Worm (Caenorhabditis elegans): ENCODE measurements around the gene nstp-8.
A peak's percentile ranks its signal among the peaks of the same experiment; 100 is the strongest.

The nstp-8 gene

ce11 chrV:2255191-2255590, 39.7 kb downstream of the nstp-8 start, which contains the start of gene F41B5.1:
Gene F41B5.1 (plus strand): TSS chrV:2255533.
- TF ChIP-seq isw-1 (GFP tag; IDR thresholded peaks at IDR 0.05), result peak; percentile 9; the same call in 1 of the 2 replicates
- peak in 1 of 2 experiments; percentile 3 for TF ChIP-seq lsy-2 (tag; optimal IDR thresholded peaks at IDR 0.05)

ce11 chrV:2259750-2260149, 44.3 kb downstream of the nstp-8 start, which contains the start of gene nhr-182:
Gene nhr-182 (minus strand): TSS chrV:2259927.
- TF ChIP-seq isw-1 (GFP tag; IDR thresholded peaks at IDR 0.05) (no peak), fos-1 (tag; optimal IDR thresholded peaks at IDR 0.05) (no peak), zag-1 (tag; optimal IDR thresholded peaks at IDR 0.05) (no peak), mep-1 (tag; optimal IDR thresholded peaks at IDR 0.05) (peak; percentile 34), sptf-1 (tag; optimal IDR thresholded peaks at IDR 0.05) (no peak), F16B12.6 (tag; optimal IDR thresholded peaks at IDR 0.05) (no peak), nhr-19 (GFP tag; conservative IDR thresholded peaks at IDR 0.05) (no peak; the same call in 1 of the 2 replicates), C34B4.2 (tag; optimal IDR thresholded peaks at IDR 0.05) (no peak), aha-1 (tag; optimal IDR thresholded peaks at IDR 0.05) (no peak), blmp-1 (tag; optimal IDR thresholded peaks at IDR 0.05) (peak; percentile 61), nhr-71 (tag; optimal IDR thresholded peaks at IDR 0.05) (peak; percentile 57), hlh-4 (tag; optimal IDR thresholded peaks at IDR 0.05) (no peak), ces-1 (GFP tag; optimal IDR thresholded peaks at IDR 0.05) (no peak), egl-27 (tag; optimal IDR thresholded peaks at IDR 0.05) (no peak), jun-1 (tag; optimal IDR thresholded peaks at IDR 0.05) (no peak), unc-86 (tag; optimal IDR thresholded peaks at IDR 0.05) (no peak), elt-2 (tag; optimal IDR thresholded peaks at IDR 0.05) (no peak), skn-1 (tag; optimal IDR thresholded peaks at IDR 0.05) (peak; percentile 97), nhr-20 (tag; optimal IDR thresholded peaks at IDR 0.05) (peak; percentile 92), tbx-2 (tag; optimal IDR thresholded peaks at IDR 0.05) (peak; percentile 24), ama-1 (optimal IDR thresholded peaks at IDR 0.05) (no peak), mef-2 (tag; optimal IDR thresholded peaks at IDR 0.05) (no peak), C16A3.4 (tag; optimal IDR thresholded peaks at IDR 0.05) (no peak), snpc-4 (tag; optimal IDR thresholded peaks at IDR 0.05) (no peak), ets-5 (GFP tag; IDR thresholded peaks at IDR 0.05) (no peak), mdl-1 (tag; optimal IDR thresholded peaks at IDR 0.05) (no peak), snu-23 (GFP tag; optimal IDR thresholded peaks at IDR 0.05) (peak; percentile 57), rnt-1 (tag; optimal IDR thresholded peaks at IDR 0.05) (peak; percentile 1), nhr-77 (tag; optimal IDR thresholded peaks at IDR 0.05) (no peak), egl-13 (tag; optimal IDR thresholded peaks at IDR 0.05) (no peak), ceh-82 (tag; optimal IDR thresholded peaks at IDR 0.05) (no peak), nhr-85 (tag) (peak; percentile 80), lsy-2 (tag; optimal IDR thresholded peaks at IDR 0.05) (peak; percentile 2 to 43), lin-15B (tag; optimal IDR thresholded peaks at IDR 0.05) (no peak), aly-2 (tag; optimal IDR thresholded peaks at IDR 0.05) (no peak), unc-30 (tag; optimal IDR thresholded peaks at IDR 0.05) (no peak), alr-1 (tag; optimal IDR thresholded peaks at IDR 0.05; ENCODE audit: borderline replicate concordance) (no peak), mab-9 (GFP tag; IDR thresholded peaks at IDR 0.05) (no peak), lin-13 (GFP tag; optimal IDR thresholded peaks at IDR 0.05) (no peak), fkh-8 (tag; optimal IDR thresholded peaks at IDR 0.05) (no peak), Y116A8C.19 (tag; optimal IDR thresholded peaks at IDR 0.05; ENCODE audit: borderline replicate concordance) (no peak), nhr-12 (tag; optimal IDR thresholded peaks at IDR 0.05) (no peak), tlp-1 (tag; optimal IDR thresholded peaks at IDR 0.05) (no peak), pax-3 (tag; optimal IDR thresholded peaks at IDR 0.05) (no peak), elt-3 (tag; optimal IDR thresholded peaks at IDR 0.05) (peak in 1 of 6 experiments; percentile 6), dpl-1 (GFP tag; optimal IDR thresholded peaks at IDR 0.05) (peak in 1 of 3 experiments; percentile 20), dsc-1 (tag; optimal IDR thresholded peaks at IDR 0.05) (no peak), lin-35 (GFP tag; optimal IDR thresholded peaks at IDR 0.05) (peak in 1 of 2 experiments; percentile 56), pqm-1 (tag; optimal IDR thresholded peaks at IDR 0.05) (no peak), efl-1 (optimal IDR thresholded peaks at IDR 0.05) (peak; percentile 36 to 51), efl-1 (GFP tag; optimal IDR thresholded peaks at IDR 0.05 in 1 of 2) (no peak), xbp-1 (tag; optimal IDR thresholded peaks at IDR 0.05) (no peak)

Measured in whole organism, L1 larva.